Fruit fly (Drosophila melanogaster) whole organism, embryonic: ENCODE data around the gene drn.
A peak's percentile ranks its signal among the peaks of the same experiment; 100 is the strongest.

Source experiments
- CG10267 ChIP-seq: fragments of 200-800 bp; sonication (Bioruptor generic); optimal IDR thresholded peaks from 2 replicates; lab custom pipeline; 2018; ENCODE audit warnings: missing biosample characterization, mild to moderate bottlenecking, missing genetic modification characterization, moderate library complexity
- CG11723 ChIP-seq: fragments of 200-800 bp; sonication (Bioruptor generic); optimal IDR thresholded peaks from 2 replicates; lab custom pipeline; 2017; ENCODE audit warnings: missing biosample characterization, mild to moderate bottlenecking, missing genetic modification characterization
- CG14667 ChIP-seq: fragments of 200-800 bp; sonication (Bioruptor generic); IDR thresholded peaks from 2 replicates; pipeline ENCODE4 v1.3.6; 2022; ENCODE audit warnings: missing biosample characterization, missing genetic modification characterization
- CG1603 ChIP-seq: fragments of 200-800 bp; sonication (Bioruptor generic); optimal IDR thresholded peaks from 2 replicates; lab custom pipeline; 2019; ENCODE audit warnings: missing biosample characterization, mild to moderate bottlenecking, missing genetic modification characterization, moderate library complexity
- CG17361 ChIP-seq: fragments of 200-800 bp; sonication (Bioruptor generic); IDR thresholded peaks from 3 replicates; pipeline ENCODE4 v1.3.6; 2022; ENCODE audit warnings: missing biosample characterization, missing genetic modification characterization
- CG2199 ChIP-seq: fragments of 200-800 bp; sonication (Bioruptor generic); IDR thresholded peaks from 3 replicates; pipeline ENCODE4 v1.3.6; 2022; ENCODE audit warnings: missing biosample characterization, missing genetic modification characterization
- CG2875 ChIP-seq: fragments of 200-800 bp; sonication (Bioruptor generic); optimal IDR thresholded peaks from 2 replicates; lab custom pipeline; 2017; ENCODE audit warnings: missing biosample characterization, mild to moderate bottlenecking, missing genetic modification characterization, missing genetic modification reagents
- CG3847 ChIP-seq: fragments of 200-800 bp; sonication (Bioruptor generic); IDR thresholded peaks from 2 replicates; pipeline ENCODE4 v1.3.6; 2022; ENCODE audit warnings: missing biosample characterization, missing genetic modification characterization
- CG6765 ChIP-seq: fragments of 200-800 bp; sonication (Bioruptor generic); optimal IDR thresholded peaks from 3 replicates; lab custom pipeline; 2017; ENCODE audit warnings: missing biosample characterization, mild to moderate bottlenecking, missing genetic modification characterization
- CG9876 ChIP-seq: fragments of 200-800 bp; sonication (Bioruptor generic); optimal IDR thresholded peaks from 2 replicates; lab custom pipeline; 2016; ENCODE audit warnings: missing biosample characterization, missing genetic modification characterization
- Dip2 ChIP-seq: fragments of 200-800 bp; sonication (Bioruptor generic); IDR thresholded peaks from 2 replicates; pipeline ENCODE4 v1.3.6; 2022; ENCODE audit warnings: missing biosample characterization, missing genetic modification characterization
- Doc2 ChIP-seq: fragments of 200-800 bp; sonication (Bioruptor generic); IDR thresholded peaks from 2 replicates; pipeline ENCODE4 v1.3.6; 2022; ENCODE audit warnings: missing biosample characterization, missing genetic modification characterization
- Ets97D ChIP-seq: fragments of 200-800 bp; sonication (Bioruptor generic); optimal IDR thresholded peaks from 3 replicates; lab custom pipeline; 2016; ENCODE audit warnings: missing biosample characterization, missing genetic modification characterization
- Fer2 ChIP-seq: fragments of 200-800 bp; sonication (Bioruptor generic); optimal IDR thresholded peaks from 2 replicates; lab custom pipeline; 2018; ENCODE audit warnings: missing biosample characterization, mild to moderate bottlenecking, missing genetic modification characterization, moderate library complexity
- H2.0 ChIP-seq: fragments of 200-800 bp; sonication (Bioruptor generic); IDR thresholded peaks from 2 replicates; pipeline ENCODE4 v1.3.6; 2022; ENCODE audit warnings: missing biosample characterization, missing genetic modification characterization
- HLH3B ChIP-seq: fragments of 200-800 bp; sonication (Bioruptor generic); IDR thresholded peaks from 2 replicates; pipeline ENCODE4 v1.3.6; 2022; ENCODE audit warnings: missing biosample characterization, missing genetic modification characterization
- MBD-R2 ChIP-seq: fragments of 200-800 bp; sonication (Bioruptor generic); IDR thresholded peaks from 2 replicates; pipeline ENCODE4 v1.3.6; 2022; ENCODE audit warnings: missing biosample characterization, missing genetic modification characterization
- Med ChIP-seq: fragments of 200-800 bp; sonication (Bioruptor generic); peaks from one replicate; lab custom pipeline; 2016; ENCODE audit warnings: missing biosample characterization, missing genetic modification characterization, mild to moderate bottlenecking, inconsistent platforms, moderate library complexity
- Neu2 ChIP-seq: fragments of 200-800 bp; sonication (Bioruptor generic); optimal IDR thresholded peaks from 3 replicates; lab custom pipeline; 2016; ENCODE audit warnings: missing biosample characterization, missing genetic modification characterization, borderline replicate concordance
- Nf-YB ChIP-seq: fragments of 200-800 bp; sonication (Bioruptor generic); optimal IDR thresholded peaks from 3 replicates; lab custom pipeline; 2019; ENCODE audit warnings: missing biosample characterization, mild to moderate bottlenecking, missing genetic modification characterization, moderate library complexity
- NfI ChIP-seq: fragments of 200-800 bp; sonication (Bioruptor generic); optimal IDR thresholded peaks from 3 replicates; lab custom pipeline; 2018; ENCODE audit warnings: missing biosample characterization, mild to moderate bottlenecking, missing genetic modification characterization, moderate library complexity
- Scr ChIP-seq: fragments of 200-800 bp; sonication (Bioruptor generic); IDR thresholded peaks from 2 replicates; pipeline ENCODE4 v1.3.6; 2022; ENCODE audit warnings: missing biosample characterization, missing genetic modification characterization; ENCODE audit not compliant: partially characterized antibody
- Six4 ChIP-seq: fragments of 200-800 bp; sonication (Bioruptor generic); optimal IDR thresholded peaks from 2 replicates; lab custom pipeline; 2016; ENCODE audit warnings: missing biosample characterization, missing genetic modification characterization
- Trl ChIP-seq, 3 experiments: fragments of >200 bp in 2 of 3; fragments of 200-800 bp in 1 of 3; sonication (Bioruptor generic) in 1 of 3; optimal IDR thresholded peaks; 2 replicates in 1 of 3; 3 replicates in 2 of 3; lab custom pipeline; 2016 to 2017; ENCODE audit warnings: missing biosample characterization in 1 of 3, missing genetic modification characterization in 1 of 3
- Vsx1 ChIP-seq: fragments of 200-800 bp; sonication (Bioruptor generic); optimal IDR thresholded peaks from 2 replicates; lab custom pipeline; 2017; ENCODE audit warnings: missing biosample characterization, mild to moderate bottlenecking, missing genetic modification characterization, missing genetic modification reagents
- Xbp1 ChIP-seq: fragments of 200-800 bp; sonication (Bioruptor generic); optimal IDR thresholded peaks from 3 replicates; lab custom pipeline; 2016; ENCODE audit warnings: missing biosample characterization, mild to moderate bottlenecking, missing genetic modification characterization
- cas ChIP-seq: fragments of 200-800 bp; sonication (Bioruptor generic); IDR thresholded peaks from 2 replicates; pipeline ENCODE4 v1.3.6; 2022; ENCODE audit warnings: missing biosample characterization, missing genetic modification characterization
- disco-r ChIP-seq: fragments of 200-800 bp; sonication (Bioruptor generic); optimal IDR thresholded peaks from 2 replicates; lab custom pipeline; 2016; ENCODE audit warnings: missing biosample characterization, missing genetic modification characterization
- grau ChIP-seq: fragments of 200-800 bp; optimal IDR thresholded peaks from 3 replicates; lab custom pipeline; 2019; ENCODE audit warnings: missing biosample characterization, mild to moderate bottlenecking, missing genetic modification characterization, moderate library complexity
- kay ChIP-seq: fragments of 200-800 bp; sonication (Bioruptor generic); optimal IDR thresholded peaks from 2 replicates; lab custom pipeline; 2016; ENCODE audit warnings: missing biosample characterization, missing genetic modification characterization
- nom ChIP-seq: fragments of 200-800 bp; sonication (Bioruptor generic); optimal IDR thresholded peaks from 2 replicates; lab custom pipeline; 2017; ENCODE audit warnings: missing biosample characterization, missing genetic modification characterization, mild to moderate bottlenecking, moderate library complexity, missing genetic modification reagents
- pho ChIP-seq: fragments of 200-800 bp; sonication (Bioruptor generic); optimal IDR thresholded peaks from 2 replicates; lab custom pipeline; 2016; ENCODE audit warnings: missing biosample characterization, missing genetic modification characterization
- salm ChIP-seq: fragments of 200-800 bp; sonication (Bioruptor generic); optimal IDR thresholded peaks from 2 replicates; lab custom pipeline; 2018; ENCODE audit warnings: missing biosample characterization, mild to moderate bottlenecking, missing genetic modification characterization
- sc ChIP-seq, 3 experiments: fragments of >200 bp in 2 of 3; fragments of 200-800 bp in 1 of 3; sonication (Bioruptor generic) in 1 of 3; optimal IDR thresholded peaks; 2 replicates in 2 of 3; 3 replicates in 1 of 3; lab custom pipeline; 2017; ENCODE audit warnings: mild to moderate bottlenecking in 1 of 3, missing biosample characterization in 1 of 3, missing genetic modification characterization in 1 of 3, missing genetic modification reagents in 1 of 3
- schlank ChIP-seq: fragments of 200-800 bp; sonication (Bioruptor generic); optimal IDR thresholded peaks from 2 replicates; lab custom pipeline; 2018; ENCODE audit warnings: missing biosample characterization, mild to moderate bottlenecking, missing genetic modification characterization
- sens-2 ChIP-seq: fragments of 200-800 bp; sonication (Bioruptor generic); IDR thresholded peaks from 2 replicates; pipeline ENCODE4 v1.3.6; 2022; ENCODE audit warnings: missing biosample characterization, missing genetic modification characterization
- seq ChIP-seq: fragments of 200-800 bp; sonication (Bioruptor generic); IDR thresholded peaks from 2 replicates; pipeline ENCODE4 v1.3.6; 2022; ENCODE audit warnings: missing biosample characterization, missing genetic modification characterization
- ssp ChIP-seq: fragments of 200-800 bp; sonication (Bioruptor generic); IDR thresholded peaks from 2 replicates; pipeline ENCODE4 v1.3.6; 2022; ENCODE audit warnings: missing biosample characterization, missing genetic modification characterization
- tup ChIP-seq: fragments of 200-800 bp; sonication (Bioruptor generic); optimal IDR thresholded peaks from 2 replicates; lab custom pipeline; 2016; ENCODE audit warnings: missing biosample characterization, mild to moderate bottlenecking, missing genetic modification characterization, moderate library complexity
- twi ChIP-seq: fragments of 200-800 bp; optimal IDR thresholded peaks from 2 replicates; lab custom pipeline; 2019; ENCODE audit warnings: missing biosample characterization, mild to moderate bottlenecking, missing genetic modification characterization, moderate library complexity
- tx ChIP-seq: fragments of 200-800 bp; sonication (Bioruptor generic); optimal IDR thresholded peaks from 2 replicates; lab custom pipeline; 2016; ENCODE audit warnings: missing biosample characterization, missing genetic modification characterization
- wdn ChIP-seq: fragments of 200-800 bp; sonication (Bioruptor generic); IDR thresholded peaks from 2 replicates; pipeline ENCODE4 v1.3.6; 2022; ENCODE audit warnings: missing biosample characterization, missing genetic modification characterization

Gene drn

DNA sequence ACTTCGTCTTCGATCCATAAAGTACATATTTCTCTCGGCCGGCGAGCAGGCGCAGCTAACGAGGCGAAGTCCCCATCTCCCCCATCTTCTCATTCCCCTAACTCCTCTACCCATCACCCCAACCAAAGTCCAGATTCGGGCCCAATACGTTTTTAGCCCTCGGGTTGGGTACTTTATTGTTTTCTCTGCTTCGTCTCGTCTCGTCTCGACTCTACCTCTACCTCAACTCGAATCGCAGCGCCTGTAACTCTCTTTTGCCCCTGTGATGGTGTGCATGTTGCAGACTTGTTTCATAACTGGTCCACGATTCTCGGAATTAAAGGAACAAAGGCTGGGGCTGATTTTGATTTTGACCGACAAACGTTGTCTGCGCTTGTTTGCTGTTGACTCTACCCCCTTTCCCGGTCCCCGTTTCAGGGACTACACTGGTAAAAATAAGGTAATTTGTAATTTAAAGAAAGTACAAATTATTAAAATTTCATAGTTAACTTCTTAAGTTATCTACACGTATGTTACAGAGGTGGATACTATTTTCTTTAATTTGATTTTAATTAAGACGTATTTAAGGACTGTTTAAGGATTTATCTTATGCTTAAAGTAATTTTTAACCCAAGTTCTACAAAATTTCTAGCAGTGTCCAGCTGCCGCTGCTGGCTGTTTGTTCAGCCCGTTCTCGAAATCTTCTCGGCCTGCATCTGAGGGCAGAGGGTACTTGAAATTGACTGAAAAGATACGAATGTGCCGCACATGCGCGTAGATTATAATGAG, 38.8 kb downstream of the drn start (continued):
- peak; percentile 35 for TF ChIP-seq CG2875
- TF ChIP-seq CG10267 (tag; lab: Kevin White, UChicago) = peak; percentile 86
- no peak for TF ChIP-seq CG9876
- TF ChIP-seq Fer2 (tag; lab: Kevin White, UChicago) = no peak
- TF ChIP-seq CG1603 (tag; lab: Kevin White, UChicago) = peak; percentile 51
- no peak for TF ChIP-seq Doc2 (GFP tag; lab: Robert Waterston, UW)
- no peak for TF ChIP-seq Dip2
- TF ChIP-seq CG11723 (GFP tag; lab: Kevin White, UChicago) = peak; percentile 20
- TF ChIP-seq CG17361 (GFP tag; lab: Robert Waterston, UW) = peak; percentile 80
- TF ChIP-seq ssp = no peak
- no peak for TF ChIP-seq HLH3B (GFP tag; lab: Robert Waterston, UW)
- TF ChIP-seq sens-2 (GFP tag; lab: Robert Waterston, UW) = no peak
- peak; percentile 59 for TF ChIP-seq grau (tag; lab: Kevin White, UChicago)
- peak; percentile 47 for TF ChIP-seq Xbp1 (GFP tag; lab: Kevin White, UChicago)
- TF ChIP-seq Six4 (GFP tag; lab: Kevin White, UChicago) = no peak
- no peak for TF ChIP-seq CG6765 (GFP tag; lab: Kevin White, UChicago)
- TF ChIP-seq seq (GFP tag; lab: Robert Waterston, UW) = no peak
- no peak for TF ChIP-seq CG14667
- no peak for TF ChIP-seq pho
- TF ChIP-seq Nf-YB (GFP tag; lab: Kevin White, UChicago) = peak; percentile 51
- no peak for TF ChIP-seq H2.0 (GFP tag; lab: Robert Waterston, UW)
- TF ChIP-seq Ets97D (GFP tag; lab: Kevin White, UChicago) = no peak
- peak; percentile 46 for TF ChIP-seq Vsx1
- no peak for TF ChIP-seq CG2199 (GFP tag; lab: Robert Waterston, UW)
- TF ChIP-seq schlank (tag; lab: Kevin White, UChicago) = no peak
- TF ChIP-seq tup (GFP tag; lab: Kevin White, UChicago) = no peak
- no peak for TF ChIP-seq cas
- TF ChIP-seq MBD-R2 (GFP tag; lab: Robert Waterston, UW) = no peak
- no peak for TF ChIP-seq CG3847 (GFP tag; lab: Robert Waterston, UW)
- TF ChIP-seq sc (optimal IDR thresholded peaks at IDR 0.05; lab: Kevin White, UChicago) = no peak
- TF ChIP-seq sc (GFP tag; optimal IDR thresholded peaks at IDR 0.05; lab: Kevin White, UChicago) = peak; percentile 33
- no peak for TF ChIP-seq NfI (GFP tag; lab: Kevin White, UChicago)
- TF ChIP-seq Neu2 = no peak
- TF ChIP-seq Trl (optimal IDR thresholded peaks at IDR 0.05; lab: Kevin White, UChicago) = no peak
- TF ChIP-seq Trl (GFP tag; optimal IDR thresholded peaks at IDR 0.05; lab: Kevin White, UChicago) = peak; percentile 1
- TF ChIP-seq salm (tag; lab: Kevin White, UChicago) = peak; percentile 4
- peak; percentile 69 for TF ChIP-seq twi
- no peak for TF ChIP-seq tx (GFP tag; lab: Kevin White, UChicago)
- TF ChIP-seq disco-r (GFP tag; lab: Kevin White, UChicago) = no peak
- TF ChIP-seq, all 482 proteins: peak for 182

DNA sequence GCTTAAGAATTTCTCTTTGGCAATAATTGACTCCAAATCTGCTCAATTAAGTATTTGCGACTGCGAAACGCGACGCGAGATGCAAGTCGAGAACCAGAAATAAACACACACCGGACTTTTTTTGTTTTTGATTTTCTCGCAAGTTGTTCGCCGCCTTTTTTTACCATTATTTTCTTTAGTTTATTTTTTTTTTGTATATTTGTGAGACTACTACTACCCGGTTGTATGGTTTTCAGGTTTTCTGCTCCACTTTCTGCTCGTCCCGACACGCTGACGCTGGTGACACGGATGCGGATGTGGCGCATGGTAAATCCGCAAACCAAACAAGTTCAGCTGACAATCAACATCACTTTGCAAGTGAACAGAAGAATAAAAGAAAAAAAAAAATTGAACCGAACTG, 41.0 kb downstream of the drn start:
- peak; percentile 86 for TF ChIP-seq nom (GFP tag; lab: Kevin White, UChicago)
- no peak for TF ChIP-seq Med (GFP tag; lab: Kevin White, UChicago)
- TF ChIP-seq schlank (tag; lab: Kevin White, UChicago) = no peak
- TF ChIP-seq kay (GFP tag; lab: Kevin White, UChicago) = no peak
- TF ChIP-seq wdn (GFP tag; lab: Robert Waterston, UW) = no peak
- no peak for TF ChIP-seq Scr (GFP tag; lab: Robert Waterston, UW)
